Worm (Caenorhabditis elegans) whole organism, midembryonic: ENCODE results near the gene C47E8.3.

ENCODE experiments used
- T22C8.4 ChIP-seq: fragments of 200-800 bp; sonication (Bioruptor generic); IDR thresholded peaks from 2 replicates; pipeline ENCODE4 v1.3.6; 2022; ENCODE audit warnings: missing genetic modification characterization, missing compliant biosample characterization
- cog-1 ChIP-seq: sonication (generic microtip); optimal IDR thresholded peaks from 2 replicates; lab custom pipeline; 2016; ENCODE audit warnings: missing genetic modification characterization, missing compliant biosample characterization
- flt-1 ChIP-seq: fragments of 200-800 bp; sonication (Bioruptor generic); IDR thresholded peaks from 2 replicates; pipeline ENCODE4 v1.3.6; 2022; ENCODE audit warnings: missing genetic modification characterization, missing compliant biosample characterization
- klf-2 ChIP-seq: fragments of 200-800 bp; sonication (Bioruptor generic); conservative IDR thresholded peaks from 2 replicates; pipeline ENCODE4 v1.3.6; 2022; ENCODE audit warnings: missing genetic modification reagents, missing genetic modification characterization, missing compliant biosample characterization
- med-1 ChIP-seq: sonication (generic microtip); optimal IDR thresholded peaks from 2 replicates; lab custom pipeline; 2017; ENCODE audit warnings: missing genetic modification characterization, mild to moderate bottlenecking, missing compliant biosample characterization, antibody characterized with exemption, missing genetic modification reagents; ENCODE audit not compliant: insufficient read depth
- ref-1 ChIP-seq: fragments of 200-800 bp; sonication (Bioruptor generic); conservative IDR thresholded peaks from 2 replicates; pipeline ENCODE4 v1.3.6; 2022; ENCODE audit warnings: missing genetic modification reagents, missing genetic modification characterization, missing compliant biosample characterization
- tab-1 ChIP-seq: fragments of 200-800 bp; sonication (Bioruptor generic); IDR thresholded peaks from 2 replicates; pipeline ENCODE4 v1.3.6; 2022; ENCODE audit warnings: missing genetic modification characterization, missing compliant biosample characterization
- ztf-23 ChIP-seq: fragments of 200-800 bp; sonication (Bioruptor generic); IDR thresholded peaks from 2 replicates; pipeline ENCODE4 v1.3.6; 2022; ENCODE audit warnings: missing genetic modification reagents, missing genetic modification characterization, missing compliant biosample characterization
- ztf-29 ChIP-seq: fragments of 200-800 bp; sonication (Bioruptor generic); IDR thresholded peaks from 2 replicates; pipeline ENCODE4 v1.3.6; 2022; ENCODE audit warnings: missing genetic modification reagents, missing genetic modification characterization, missing compliant biosample characterization

DNA sequence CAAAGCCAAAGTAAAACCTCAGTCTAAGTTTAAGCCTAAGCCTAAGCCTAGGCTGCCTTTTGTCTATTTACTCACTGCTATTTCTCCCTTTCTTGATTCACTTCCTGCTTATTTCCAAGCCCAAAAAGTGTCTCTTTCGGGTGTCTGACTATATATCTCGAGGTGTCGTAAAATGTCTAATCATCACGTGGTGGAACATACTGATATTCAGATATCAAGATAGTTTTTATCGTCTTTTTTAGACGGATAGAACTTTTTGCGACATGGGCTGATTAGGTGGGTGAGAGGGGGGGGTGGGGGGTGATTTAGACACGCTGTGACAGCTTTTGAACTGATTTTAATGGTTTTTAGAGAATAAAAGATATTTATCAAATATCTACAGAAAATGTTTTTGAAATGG is 23.1 kb upstream of the C47E8.3 start:
- no peak for TF ChIP-seq ztf-29 (GFP tag; lab: Robert Waterston, UW)
- TF ChIP-seq klf-2 (GFP tag; lab: Robert Waterston, UW): no peak
- no peak for TF ChIP-seq flt-1 (GFP tag; lab: Robert Waterston, UW)
- no peak for TF ChIP-seq med-1 (GFP tag; lab: Kevin White, UChicago)
- TF ChIP-seq cog-1 (tag; lab: Kevin White, UChicago): no peak
- TF ChIP-seq ztf-23 (GFP tag; lab: Robert Waterston, UW): no peak
- TF ChIP-seq tab-1 (GFP tag; lab: Robert Waterston, UW): no peak
- TF ChIP-seq ref-1 (GFP tag; lab: Robert Waterston, UW): no peak
- TF ChIP-seq T22C8.4 (GFP tag; lab: Robert Waterston, UW): no peak
